Fruit fly (Drosophila melanogaster) whole organism, embryonic: ENCODE measurements around the gene CG43245.

Experiments
- ATbp ChIP-seq: fragments of 200-800 bp; sonication (Bioruptor generic); optimal IDR thresholded peaks from 2 replicates; lab custom pipeline; 2017; ENCODE audit warnings: missing biosample characterization, mild to moderate bottlenecking, missing genetic modification characterization, missing genetic modification reagents
- Aef1 ChIP-seq: fragments of 200-800 bp; sonication (Bioruptor generic); IDR thresholded peaks from 3 replicates; pipeline ENCODE4 v1.3.6; 2022; ENCODE audit warnings: missing biosample characterization, missing genetic modification characterization
- Atf-2 ChIP-seq: fragments of 200-800 bp; sonication (Bioruptor generic); optimal IDR thresholded peaks from 2 replicates; lab custom pipeline; 2016; ENCODE audit warnings: missing biosample characterization, missing genetic modification characterization
- CG10274 ChIP-seq: fragments of 200-800 bp; sonication (Bioruptor generic); optimal IDR thresholded peaks from 3 replicates; lab custom pipeline; 2017; ENCODE audit warnings: missing biosample characterization, mild to moderate bottlenecking, missing genetic modification characterization
- CG12299 ChIP-seq: fragments of 200-800 bp; sonication (Bioruptor generic); optimal IDR thresholded peaks from 2 replicates; lab custom pipeline; 2018; ENCODE audit warnings: missing biosample characterization, mild to moderate bottlenecking, missing genetic modification characterization
- CG16815 ChIP-seq: fragments of 200-800 bp; sonication (Bioruptor generic); optimal IDR thresholded peaks from 3 replicates; lab custom pipeline; 2017; ENCODE audit warnings: missing biosample characterization, mild to moderate bottlenecking, missing genetic modification characterization
- CG17361 ChIP-seq: fragments of 200-800 bp; sonication (Bioruptor generic); IDR thresholded peaks from 3 replicates; pipeline ENCODE4 v1.3.6; 2022; ENCODE audit warnings: missing biosample characterization, missing genetic modification characterization
- CG32767 ChIP-seq: fragments of 200-800 bp; sonication (Bioruptor generic); IDR thresholded peaks from 2 replicates; pipeline ENCODE4 v1.3.6; 2022; ENCODE audit warnings: missing biosample characterization, missing genetic modification characterization
- CG32772 ChIP-seq: fragments of 200-800 bp; sonication (Bioruptor generic); IDR thresholded peaks from 2 replicates; pipeline ENCODE4 v1.3.6; 2022; ENCODE audit warnings: missing biosample characterization, missing genetic modification characterization
- CG33213 ChIP-seq: fragments of 200-800 bp; sonication (Bioruptor generic); optimal IDR thresholded peaks from 3 replicates; lab custom pipeline; 2016; ENCODE audit warnings: missing biosample characterization, missing genetic modification characterization
- CG3838 ChIP-seq: fragments of 200-800 bp; sonication (Bioruptor generic); optimal IDR thresholded peaks from 3 replicates; lab custom pipeline; 2016; ENCODE audit warnings: missing biosample characterization, missing genetic modification characterization
- CG42726 ChIP-seq: fragments of 200-800 bp; sonication (Bioruptor generic); IDR thresholded peaks from 2 replicates; pipeline ENCODE4 v1.3.6; 2022; ENCODE audit warnings: missing biosample characterization, missing genetic modification characterization; ENCODE audit not compliant: partially characterized antibody
- CG4360 ChIP-seq: fragments of 200-800 bp; sonication (Bioruptor generic); IDR thresholded peaks from 2 replicates; pipeline ENCODE4 v1.3.6; 2022; ENCODE audit warnings: missing biosample characterization, missing genetic modification characterization
- CG6175 ChIP-seq: fragments of 200-800 bp; sonication (Bioruptor generic); IDR thresholded peaks from 3 replicates; pipeline ENCODE4 v1.3.6; 2022; ENCODE audit warnings: missing biosample characterization, missing genetic modification characterization
- CG6854 ChIP-seq: fragments of 200-800 bp; sonication (Bioruptor generic); optimal IDR thresholded peaks from 3 replicates; lab custom pipeline; 2017; ENCODE audit warnings: missing biosample characterization, mild to moderate bottlenecking, missing genetic modification characterization
- CG7786 ChIP-seq: fragments of 200-800 bp; sonication (Bioruptor generic); optimal IDR thresholded peaks from 2 replicates; lab custom pipeline; 2016; ENCODE audit warnings: missing biosample characterization, missing genetic modification characterization
- CG9437 ChIP-seq: fragments of 200-800 bp; sonication (Bioruptor generic); optimal IDR thresholded peaks from 2 replicates; lab custom pipeline; 2018; ENCODE audit warnings: missing biosample characterization, mild to moderate bottlenecking, missing genetic modification characterization
- Doc2 ChIP-seq: fragments of 200-800 bp; sonication (Bioruptor generic); IDR thresholded peaks from 2 replicates; pipeline ENCODE4 v1.3.6; 2022; ENCODE audit warnings: missing biosample characterization, missing genetic modification characterization
- Drgx ChIP-seq: fragments of 200-800 bp; sonication (Bioruptor generic); IDR thresholded peaks from 2 replicates; pipeline ENCODE4 v1.3.6; 2022; ENCODE audit warnings: missing biosample characterization, missing genetic modification characterization
- Elba2 ChIP-seq: fragments of 200-800 bp; sonication (Bioruptor generic); optimal IDR thresholded peaks from 3 replicates; lab custom pipeline; 2016; ENCODE audit warnings: missing biosample characterization, missing genetic modification characterization
- Ets97D ChIP-seq: fragments of 200-800 bp; sonication (Bioruptor generic); optimal IDR thresholded peaks from 3 replicates; lab custom pipeline; 2016; ENCODE audit warnings: missing biosample characterization, missing genetic modification characterization
- H15 ChIP-seq: fragments of 200-800 bp; sonication (Bioruptor generic); IDR thresholded peaks from 3 replicates; pipeline ENCODE4 v1.3.6; 2022; ENCODE audit warnings: missing biosample characterization, missing genetic modification characterization
- HLH54F ChIP-seq: fragments of 200-800 bp; sonication (Bioruptor generic); optimal IDR thresholded peaks from 3 replicates; lab custom pipeline; 2016; ENCODE audit warnings: missing biosample characterization, missing genetic modification characterization
- Hr3 ChIP-seq: fragments of 200-800 bp; sonication (Bioruptor generic); optimal IDR thresholded peaks from 3 replicates; lab custom pipeline; 2016; ENCODE audit warnings: missing biosample characterization, missing genetic modification characterization
- NfI ChIP-seq: fragments of 200-800 bp; sonication (Bioruptor generic); optimal IDR thresholded peaks from 3 replicates; lab custom pipeline; 2018; ENCODE audit warnings: missing biosample characterization, mild to moderate bottlenecking, missing genetic modification characterization, moderate library complexity
- Ptx1 ChIP-seq: fragments of 200-800 bp; sonication (Bioruptor generic); IDR thresholded peaks from 2 replicates; pipeline ENCODE4 v1.3.6; 2022; ENCODE audit warnings: missing biosample characterization, missing genetic modification characterization
- Sox100B ChIP-seq: fragments of 200-800 bp; sonication (Bioruptor generic); optimal IDR thresholded peaks from 3 replicates; lab custom pipeline; 2018; ENCODE audit warnings: missing biosample characterization, mild to moderate bottlenecking, missing genetic modification characterization
- Sox102F ChIP-seq: fragments of 200-800 bp; sonication (Bioruptor generic); optimal IDR thresholded peaks from 2 replicates; lab custom pipeline; 2018; ENCODE audit warnings: missing biosample characterization, mild to moderate bottlenecking, missing genetic modification characterization, moderate library complexity
- Vsx1 ChIP-seq: fragments of 200-800 bp; sonication (Bioruptor generic); optimal IDR thresholded peaks from 2 replicates; lab custom pipeline; 2017; ENCODE audit warnings: missing biosample characterization, mild to moderate bottlenecking, missing genetic modification characterization, missing genetic modification reagents
- abd-A ChIP-seq: fragments of 200-800 bp; sonication (Bioruptor generic); optimal IDR thresholded peaks from 3 replicates; lab custom pipeline; 2019; ENCODE audit warnings: missing biosample characterization, mild to moderate bottlenecking, missing genetic modification characterization, moderate library complexity
- aop ChIP-seq: fragments of 200-800 bp; sonication (Bioruptor generic); IDR thresholded peaks from 2 replicates; pipeline ENCODE4 v1.3.6; 2022; ENCODE audit warnings: missing biosample characterization, missing genetic modification characterization
- ase ChIP-seq: fragments of 200-800 bp; sonication (Bioruptor generic); IDR thresholded peaks from 3 replicates; pipeline ENCODE4 v1.3.6; 2022; ENCODE audit warnings: missing biosample characterization, missing genetic modification characterization
- chm ChIP-seq: fragments of 200-800 bp; sonication (Bioruptor generic); IDR thresholded peaks from 2 replicates; pipeline ENCODE4 v1.3.6; 2022; ENCODE audit warnings: missing biosample characterization, missing genetic modification characterization
- crc ChIP-seq: fragments of 200-800 bp; sonication (Bioruptor generic); optimal IDR thresholded peaks from 2 replicates; lab custom pipeline; 2016; ENCODE audit warnings: missing biosample characterization, missing genetic modification characterization
- cwo ChIP-seq: fragments of 200-800 bp; sonication (Bioruptor generic); optimal IDR thresholded peaks from 3 replicates; lab custom pipeline; 2017; ENCODE audit warnings: missing biosample characterization, missing genetic modification characterization, mild to moderate bottlenecking, moderate library complexity, missing genetic modification reagents
- disco-r ChIP-seq: fragments of 200-800 bp; sonication (Bioruptor generic); optimal IDR thresholded peaks from 2 replicates; lab custom pipeline; 2016; ENCODE audit warnings: missing biosample characterization, missing genetic modification characterization
- dm ChIP-seq: fragments of 200-800 bp; sonication (Bioruptor generic); optimal IDR thresholded peaks from 3 replicates; lab custom pipeline; 2016; ENCODE audit warnings: missing biosample characterization, missing genetic modification characterization
- ems ChIP-seq: fragments of 200-800 bp; sonication (Bioruptor generic); optimal IDR thresholded peaks from 3 replicates; lab custom pipeline; 2016; ENCODE audit warnings: missing biosample characterization, missing genetic modification characterization
- eyg ChIP-seq: fragments of 200-800 bp; sonication (Bioruptor generic); optimal IDR thresholded peaks from 3 replicates; lab custom pipeline; 2016; ENCODE audit warnings: missing biosample characterization, missing genetic modification characterization
- fd96Cb ChIP-seq: fragments of 200-800 bp; sonication (Bioruptor generic); optimal IDR thresholded peaks from 2 replicates; lab custom pipeline; 2018; ENCODE audit warnings: missing biosample characterization, mild to moderate bottlenecking, missing genetic modification characterization, moderate library complexity
- gcm ChIP-seq: fragments of 200-800 bp; sonication (Bioruptor generic); optimal IDR thresholded peaks from 2 replicates; lab custom pipeline; 2019; ENCODE audit warnings: missing biosample characterization, mild to moderate bottlenecking, missing genetic modification characterization, moderate library complexity
- ham ChIP-seq: fragments of 200-800 bp; sonication (Bioruptor generic); IDR thresholded peaks from 2 replicates; pipeline ENCODE4 v1.3.6; 2022; ENCODE audit warnings: missing biosample characterization, missing genetic modification characterization
- ken ChIP-seq: fragments of 200-800 bp; sonication (Bioruptor generic); IDR thresholded peaks from 3 replicates; pipeline ENCODE4 v1.3.6; 2022; ENCODE audit warnings: missing biosample characterization, missing genetic modification characterization
- klu ChIP-seq: fragments of 200-800 bp; sonication (Bioruptor generic); IDR thresholded peaks from 2 replicates; pipeline ENCODE4 v1.3.6; 2022; ENCODE audit warnings: missing biosample characterization, missing genetic modification characterization
- odd ChIP-seq: fragments of 200-800 bp; sonication (Bioruptor generic); optimal IDR thresholded peaks from 2 replicates; lab custom pipeline; 2017; ENCODE audit warnings: missing biosample characterization, mild to moderate bottlenecking, missing genetic modification characterization
- onecut ChIP-seq: fragments of 200-800 bp; sonication (Bioruptor generic); IDR thresholded peaks from 2 replicates; pipeline ENCODE4 v1.3.6; 2022; ENCODE audit warnings: missing biosample characterization, missing genetic modification characterization
- pnt ChIP-seq: fragments of 200-800 bp; sonication (Bioruptor generic); optimal IDR thresholded peaks from 3 replicates; lab custom pipeline; 2016; ENCODE audit warnings: missing biosample characterization, missing genetic modification characterization
- run ChIP-seq: fragments of 200-800 bp; sonication (Bioruptor generic); optimal IDR thresholded peaks from 3 replicates; lab custom pipeline; 2018; ENCODE audit warnings: missing biosample characterization, mild to moderate bottlenecking, missing genetic modification characterization
- so ChIP-seq: fragments of 200-800 bp; sonication (Bioruptor generic); IDR thresholded peaks from 3 replicates; pipeline ENCODE4 v1.3.6; 2022; ENCODE audit warnings: missing biosample characterization, missing genetic modification characterization
- unpg ChIP-seq: fragments of 200-800 bp; sonication (Bioruptor generic); optimal IDR thresholded peaks from 3 replicates; lab custom pipeline; 2018; ENCODE audit warnings: missing biosample characterization, mild to moderate bottlenecking, missing genetic modification characterization, moderate library complexity

Gene CG43245

dm6 chr3L:10767181-10768095 lies 4.3 kb upstream of the CG43245 start (continued):
- peak; percentile 54 for TF ChIP-seq gcm
- TF ChIP-seq abd-A (tag; lab: Kevin White, UChicago): no peak
- TF ChIP-seq eyg (GFP tag; lab: Kevin White, UChicago): no peak
- no peak for TF ChIP-seq Vsx1 (GFP tag; lab: Kevin White, UChicago)
- TF ChIP-seq CG12299 (tag; lab: Kevin White, UChicago): peak; percentile 38
- TF ChIP-seq Doc2 (GFP tag; lab: Robert Waterston, UW): no peak
- TF ChIP-seq klu: no peak
- TF ChIP-seq CG9437 (GFP tag; lab: Kevin White, UChicago): peak; percentile 50
- TF ChIP-seq CG6854: no peak
- no peak for TF ChIP-seq Elba2 (GFP tag; lab: Kevin White, UChicago)
- TF ChIP-seq Sox102F (GFP tag; lab: Kevin White, UChicago): peak; percentile 85
- no peak for TF ChIP-seq CG7786 (GFP tag; lab: Kevin White, UChicago)
- TF ChIP-seq HLH54F: no peak
- TF ChIP-seq Drgx (GFP tag; lab: Robert Waterston, UW): no peak; the same call in 1 of the 2 replicates
- TF ChIP-seq disco-r: no peak
- no peak for TF ChIP-seq CG16815
- TF ChIP-seq CG42726 (GFP tag; lab: Robert Waterston, UW): no peak
- TF ChIP-seq CG17361 (GFP tag; lab: Robert Waterston, UW): peak; percentile 84
- no peak for TF ChIP-seq dm (GFP tag; lab: Kevin White, UChicago)
- TF ChIP-seq CG33213 (GFP tag; lab: Kevin White, UChicago): no peak
- TF ChIP-seq onecut (GFP tag; lab: Robert Waterston, UW): no peak
- TF ChIP-seq crc (GFP tag; lab: Kevin White, UChicago): no peak
- TF ChIP-seq ham (GFP tag; lab: Robert Waterston, UW): no peak
- TF ChIP-seq ken (GFP tag; lab: Robert Waterston, UW): no peak
- peak; percentile 23 for TF ChIP-seq CG3838 (GFP tag; lab: Kevin White, UChicago)
- TF ChIP-seq Hr3 (GFP tag; lab: Kevin White, UChicago): peak; percentile 12
- TF ChIP-seq Atf-2 (GFP tag; lab: Kevin White, UChicago): no peak
- peak; percentile 33 for TF ChIP-seq run
- 0 out of 3 replicates have a peak, but pooled peaks have one; percentile 26 for TF ChIP-seq CG6175 (GFP tag; lab: Robert Waterston, UW)
- peak; percentile 80 for TF ChIP-seq Sox100B (GFP tag; lab: Kevin White, UChicago)
- peak; percentile 56 for TF ChIP-seq ATbp (GFP tag; lab: Kevin White, UChicago)
- TF ChIP-seq cwo: no peak
- peak; percentile 28; the same call in 1 of the 2 replicates for TF ChIP-seq chm
- no peak for TF ChIP-seq CG32772 (GFP tag; lab: Robert Waterston, UW)
- no peak for TF ChIP-seq CG10274 (GFP tag; lab: Kevin White, UChicago)
- no peak for TF ChIP-seq aop
- TF ChIP-seq fd96Cb (tag; lab: Kevin White, UChicago): peak; percentile 70
- no peak for TF ChIP-seq NfI (GFP tag; lab: Kevin White, UChicago)
- TF ChIP-seq so (GFP tag; lab: Robert Waterston, UW): no peak
- TF ChIP-seq odd: peak; percentile 8
- no peak for TF ChIP-seq pnt
- peak; percentile 50 for TF ChIP-seq unpg (GFP tag; lab: Kevin White, UChicago)
- peak; percentile 58 for TF ChIP-seq CG4360 (GFP tag; lab: Robert Waterston, UW)
- no peak for TF ChIP-seq ase (GFP tag; lab: Robert Waterston, UW)
- no peak for TF ChIP-seq H15
- TF ChIP-seq Ets97D (GFP tag; lab: Kevin White, UChicago): no peak
- TF ChIP-seq ems (GFP tag; lab: Kevin White, UChicago): no peak
- peak; percentile 11; the same call in 1 of the 2 replicates for TF ChIP-seq CG32767
- TF ChIP-seq Aef1 (GFP tag; lab: Robert Waterston, UW): no peak
- no peak; the same call in none of the 2 replicates for TF ChIP-seq Ptx1 (GFP tag; lab: Robert Waterston, UW)
